Worm (Caenorhabditis elegans): ENCODE data around the gene ugt-20.

DNA sequence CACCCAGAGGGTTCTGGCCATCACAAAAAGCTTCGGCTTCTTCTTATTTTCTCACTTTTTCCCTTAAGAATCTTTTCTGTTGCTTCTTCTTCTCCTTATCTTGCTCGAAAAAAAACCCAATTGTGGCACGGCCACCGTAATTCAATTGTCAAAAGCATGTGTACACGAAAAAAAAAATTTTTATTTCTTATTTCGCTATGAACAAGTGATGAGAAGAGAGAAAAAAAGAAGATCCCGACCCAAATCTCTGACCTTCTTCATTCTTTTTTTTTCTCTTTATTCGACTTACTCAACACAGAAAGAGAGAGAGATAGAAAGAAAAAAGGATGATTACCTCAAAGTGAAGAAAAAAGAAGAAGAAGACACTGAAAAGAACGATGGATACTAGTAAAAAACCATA is 22.5 kb downstream of the ugt-20 start:
- TF ChIP-seq nhr-11 (tag; optimal IDR thresholded peaks at IDR 0.05) (no peak), ZK546.5 (tag; optimal IDR thresholded peaks at IDR 0.05) (no peak), nhr-77 (tag; optimal IDR thresholded peaks at IDR 0.05) (no peak), nhr-76 (tag; optimal IDR thresholded peaks at IDR 0.05) (no peak), unc-39 (tag; optimal IDR thresholded peaks at IDR 0.05) (no peak), F49E8.2 (tag; optimal IDR thresholded peaks at IDR 0.05; ENCODE audit: borderline replicate concordance) (no peak), ceh-82 (tag; optimal IDR thresholded peaks at IDR 0.05) (no peak), lin-39 (tag; optimal IDR thresholded peaks at IDR 0.05) (no peak), jun-1 (tag; optimal IDR thresholded peaks at IDR 0.05) (no peak)

All from whole organism, L4 larva.